Fruit fly (Drosophila melanogaster): ENCODE data around the gene CG43220.

The CG43220 gene

dm6 chr2L:17450505-17451415, 35.6 kb upstream of the CG43220 start (continued):
- TF ChIP-seq CG14014 (GFP tag; IDR thresholded peaks at IDR 0.05) (0 out of 2 replicates have a peak, but pooled peaks have one; percentile 50), Antp (GFP tag; optimal IDR thresholded peaks at IDR 0.05) (peak; percentile 27), HLH54F (GFP tag; optimal IDR thresholded peaks at IDR 0.05) (peak; percentile 27), danr (GFP tag; IDR thresholded peaks at IDR 0.05) (no peak), slou (GFP tag; optimal IDR thresholded peaks at IDR 0.05) (peak; percentile 6), ci (GFP tag; IDR thresholded peaks at IDR 0.05) (peak; percentile 60; the same call in 1 of the 3 replicates), jigr1 (GFP tag; IDR thresholded peaks at IDR 0.05) (no peak), insv (GFP tag; optimal IDR thresholded peaks at IDR 0.05) (no peak), CG13287 (GFP tag; IDR thresholded peaks at IDR 0.05; ENCODE audit: partially characterized antibody) (no peak), CG4404 (GFP tag; IDR thresholded peaks at IDR 0.05) (no peak), shn (GFP tag; optimal IDR thresholded peaks at IDR 0.05) (peak; percentile 36), CG7556 (GFP tag; optimal IDR thresholded peaks at IDR 0.05) (peak; percentile 77), kni (GFP tag; optimal IDR thresholded peaks at IDR 0.05) (no peak), tgo (GFP tag; IDR thresholded peaks at IDR 0.05) (peak; percentile 46; the same call in 1 of the 3 replicates), CG2678 (tag; optimal IDR thresholded peaks at IDR 0.05) (peak; percentile 81), CG12744 (GFP tag; optimal IDR thresholded peaks at IDR 0.05) (no peak), pnt (GFP tag; optimal IDR thresholded peaks at IDR 0.05) (peak; percentile 4), H2.0 (GFP tag; IDR thresholded peaks at IDR 0.05) (0 out of 2 replicates have a peak, but pooled peaks have one; percentile 4), CG1529 (GFP tag; optimal IDR thresholded peaks at IDR 0.05) (peak; percentile 9), Six4 (GFP tag; optimal IDR thresholded peaks at IDR 0.05) (peak; percentile 17), mam (GFP tag; optimal IDR thresholded peaks at IDR 0.05) (peak; percentile 33), en (GFP tag; optimal IDR thresholded peaks at IDR 0.05) (peak; percentile 15), Nf-YB (GFP tag; optimal IDR thresholded peaks at IDR 0.05) (peak; percentile 20), CG17385 (GFP tag; optimal IDR thresholded peaks at IDR 0.05) (peak; percentile 50), sd (tag; optimal IDR thresholded peaks at IDR 0.05) (peak; percentile 53), Myb (GFP tag; optimal IDR thresholded peaks at IDR 0.05) (peak; percentile 26), CG3726 (GFP tag; IDR thresholded peaks at IDR 0.05) (no peak), CG13624 (GFP tag; optimal IDR thresholded peaks at IDR 0.05) (peak; percentile 11), CG10209 (GFP tag; optimal IDR thresholded peaks at IDR 0.05) (peak; percentile 66), emc (GFP tag; optimal IDR thresholded peaks at IDR 0.05) (no peak), zen (tag; optimal IDR thresholded peaks at IDR 0.05) (no peak), Hr39 (optimal IDR thresholded peaks at IDR 0.05) (no peak), CG4424 (GFP tag; optimal IDR thresholded peaks at IDR 0.05) (peak; percentile 51), CrebB (tag; optimal IDR thresholded peaks at IDR 0.05) (peak; percentile 19), nerfin-2 (GFP tag; IDR thresholded peaks at IDR 0.05; ENCODE audit: partially characterized antibody) (no peak), Hr51 (GFP tag; optimal IDR thresholded peaks at IDR 0.05) (peak; percentile 6 to 84), zf30C (GFP tag; optimal IDR thresholded peaks at IDR 0.05) (peak; percentile 69), CG15601 (tag; optimal IDR thresholded peaks at IDR 0.05) (peak; percentile 20), peb (GFP tag; IDR thresholded peaks at IDR 0.05) (no peak), btn (GFP tag; optimal IDR thresholded peaks at IDR 0.05) (no peak), CG6683 (GFP tag; optimal IDR thresholded peaks at IDR 0.05) (peak; percentile 24), CG4707 (GFP tag; optimal IDR thresholded peaks at IDR 0.05) (no peak), CG10274 (GFP tag; optimal IDR thresholded peaks at IDR 0.05) (no peak), CG13894 (tag; optimal IDR thresholded peaks at IDR 0.05) (peak; percentile 69), hth (optimal IDR thresholded peaks at IDR 0.05) (no peak), CG1024 (GFP tag; IDR thresholded peaks at IDR 0.05) (no peak), CG17359 (tag; optimal IDR thresholded peaks at IDR 0.05) (peak; percentile 62), CG8924 (tag; optimal IDR thresholded peaks at IDR 0.05) (no peak), Camta (GFP tag; optimal IDR thresholded peaks at IDR 0.05) (no peak)
